Fruit fly (Drosophila melanogaster): ENCODE data around the gene Ktl.

DNA sequence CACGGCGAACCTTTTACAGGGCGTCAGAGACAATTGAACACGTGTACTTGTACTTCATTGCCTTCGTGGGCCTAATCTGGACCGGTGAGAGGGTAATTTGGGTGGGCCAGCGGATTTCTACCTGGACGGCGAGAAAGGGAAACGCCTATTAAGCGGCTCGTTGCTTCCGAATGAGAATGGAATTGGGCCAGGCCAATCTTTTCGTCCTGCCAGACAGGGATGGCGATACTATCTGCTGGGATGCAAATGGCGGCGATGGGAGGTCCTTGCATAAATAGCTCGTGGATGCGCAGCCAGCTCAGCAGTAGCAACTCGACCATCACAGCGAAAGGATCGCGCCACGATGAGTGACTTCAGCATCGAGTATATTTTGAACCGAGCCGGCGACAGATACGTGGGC is 50.4 kb downstream of the Ktl start, which contains the start of gene CG15696:
- TF ChIP-seq psq (optimal IDR thresholded peaks at IDR 0.05) (no peak), EcR (GFP tag; optimal IDR thresholded peaks at IDR 0.05) (no peak), usp (GFP tag; optimal IDR thresholded peaks at IDR 0.05) (no peak), pan (optimal IDR thresholded peaks at IDR 0.05) (no peak)
